Worm (Caenorhabditis elegans): Measurements from ENCODE around the gene ant-1.3.

- TF ChIP-seq daf-12 (tag; optimal IDR thresholded peaks at IDR 0.05) (no peak), unc-39 (tag; optimal IDR thresholded peaks at IDR 0.05) (no peak), skn-1 (tag; optimal IDR thresholded peaks at IDR 0.05) (no peak), hif-1 (tag; optimal IDR thresholded peaks at IDR 0.05) (no peak)
These were observed 35.9 kb downstream of the ant-1.3 start for ce11 chrIV:9673206-9673605.

Data from whole organism, L4 larva.